Worm (Caenorhabditis elegans): Measurements from ENCODE around the gene kup-1.
A peak's percentile ranks its signal among the peaks of the same experiment; 100 is the strongest.

kup-1 gene

DNA sequence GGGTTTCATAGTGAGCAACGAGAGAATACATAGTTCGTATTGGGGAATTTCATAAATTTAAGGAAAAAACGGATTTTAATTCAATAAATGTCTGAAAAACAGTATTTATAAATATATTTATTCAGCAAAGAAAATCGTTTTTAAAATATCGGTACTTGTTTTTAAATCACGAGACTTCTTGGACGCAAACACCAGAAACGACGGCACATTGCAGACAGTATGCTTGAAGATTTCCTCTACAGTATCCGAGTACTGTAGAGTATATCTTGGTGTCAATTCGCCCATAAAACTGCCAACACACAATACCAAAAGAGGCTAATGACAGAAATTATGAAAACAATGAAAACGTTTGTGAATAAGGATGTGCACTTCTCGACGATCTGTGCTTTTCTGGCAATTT, 25.2 kb upstream of the kup-1 start (continued):
- TF ChIP-seq mes-4 (tag; optimal IDR thresholded peaks at IDR 0.05) (no peak), tbp1 (GFP tag; optimal IDR thresholded peaks at IDR 0.05) (no peak), dpl-1 (GFP tag; optimal IDR thresholded peaks at IDR 0.05) (peak; percentile 20), F22D6.2 (tag; optimal IDR thresholded peaks at IDR 0.05) (no peak), lsl-1 (GFP tag; optimal IDR thresholded peaks at IDR 0.05) (peak; percentile 86), Y56A3A.18 (GFP tag; IDR thresholded peaks at IDR 0.05) (no peak), ccch-3 (GFP tag; optimal IDR thresholded peaks at IDR 0.05) (no peak), Y67H2A.10 (GFP tag; conservative IDR thresholded peaks at IDR 0.05) (no peak), cebp-2 (GFP tag; IDR thresholded peaks at IDR 0.05) (no peak), madf-8 (GFP tag; conservative IDR thresholded peaks at IDR 0.05) (no peak), hlh-26 (GFP tag; conservative IDR thresholded peaks at IDR 0.05) (no peak), nfyb-1 (GFP tag; IDR thresholded peaks at IDR 0.05) (no peak), let-526 (GFP tag; IDR thresholded peaks at IDR 0.05) (no peak), snpc-3.4 (tag; optimal IDR thresholded peaks at IDR 0.05) (peak; percentile 24), madf-3 (GFP tag; IDR thresholded peaks at IDR 0.05) (no peak), B0336.3 (GFP tag; IDR thresholded peaks at IDR 0.05) (no peak), akir-1 (GFP tag; optimal IDR thresholded peaks at IDR 0.05) (no peak), pha-4 (tag; optimal IDR thresholded peaks at IDR 0.05) (no peak), snpc-4 (GFP tag; optimal IDR thresholded peaks at IDR 0.05) (no peak), snpc-4 (tag; optimal IDR thresholded peaks at IDR 0.05) (peak in 1 of 4 experiments; percentile 49), pbrm-1 (GFP tag; IDR thresholded peaks at IDR 0.05) (0 out of 2 replicates have a peak, but pooled peaks have one; percentile 37), nfya-1 (tag; optimal IDR thresholded peaks at IDR 0.05; ENCODE audit: borderline replicate concordance, insufficient read depth) (no peak), Y53F4B.3 (GFP tag; IDR thresholded peaks at IDR 0.05) (no peak), athp-1 (tag; optimal IDR thresholded peaks at IDR 0.05) (no peak), ztf-6 (GFP tag; IDR thresholded peaks at IDR 0.05) (no peak), mel-28 (tag; optimal IDR thresholded peaks at IDR 0.05; ENCODE audit: borderline replicate concordance) (no peak)

DNA sequence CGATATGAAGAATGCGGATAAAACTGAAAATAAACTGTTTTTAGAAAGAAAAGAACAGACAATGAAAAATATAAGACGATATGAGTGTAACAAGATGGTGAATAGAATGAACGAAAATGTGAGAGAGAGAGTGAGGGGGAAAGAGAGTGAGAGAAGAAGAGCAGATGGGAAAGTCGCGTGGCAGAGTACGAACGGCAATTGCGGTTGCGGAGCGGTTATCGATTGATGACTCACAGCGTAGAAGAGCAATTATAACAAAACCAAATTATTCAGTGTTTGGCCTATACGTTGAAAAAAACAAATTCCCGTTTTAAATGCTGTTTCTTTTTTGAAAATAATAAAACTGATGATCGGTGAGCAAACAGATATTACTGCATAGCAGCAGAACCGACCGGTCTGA, 24.7 kb upstream of the kup-1 start, which contains the start of gene pqn-53:
TSS of gene pqn-53 (minus strand) at position 23 of the 400 bp plus-strand sequence.
- TF ChIP-seq lin-54 (GFP tag; optimal IDR thresholded peaks at IDR 0.05) (peak; percentile 23), ceh-58 (GFP tag; IDR thresholded peaks at IDR 0.05) (no peak), ekl-4 (GFP tag; IDR thresholded peaks at IDR 0.05) (0 out of 2 replicates have a peak, but pooled peaks have one; percentile 31), ztf-26 (tag; optimal IDR thresholded peaks at IDR 0.05) (no peak), nhr-80 (tag; optimal IDR thresholded peaks at IDR 0.05) (peak; percentile 12), sea-2 (GFP tag; IDR thresholded peaks at IDR 0.05) (no peak), attf-5 (GFP tag; optimal IDR thresholded peaks at IDR 0.05) (peak; percentile 21), madf-3 (GFP tag; IDR thresholded peaks at IDR 0.05) (0 out of 2 replicates have a peak, but pooled peaks have one; percentile 48), attf-6 (GFP tag; IDR thresholded peaks at IDR 0.05) (0 out of 2 replicates have a peak, but pooled peaks have one; percentile 31), cebp-1 (GFP tag; IDR thresholded peaks at IDR 0.05) (no peak), cebp-1 (tag; optimal IDR thresholded peaks at IDR 0.05) (peak; percentile 36), ZK185.1 (tag; optimal IDR thresholded peaks at IDR 0.05; ENCODE audit: poor library complexity, severe bottlenecking) (peak; percentile 8), madf-6 (GFP tag; IDR thresholded peaks at IDR 0.05) (0 out of 2 replicates have a peak, but pooled peaks have one; percentile 26), hmg-1.2 (GFP tag; IDR thresholded peaks at IDR 0.05) (peak; percentile 26; the same call in 1 of the 2 replicates)

Data from whole organism, young adult.